Fruit fly (Drosophila melanogaster): ENCODE data around the gene Ucp4C.

Gene Ucp4C

DNA sequence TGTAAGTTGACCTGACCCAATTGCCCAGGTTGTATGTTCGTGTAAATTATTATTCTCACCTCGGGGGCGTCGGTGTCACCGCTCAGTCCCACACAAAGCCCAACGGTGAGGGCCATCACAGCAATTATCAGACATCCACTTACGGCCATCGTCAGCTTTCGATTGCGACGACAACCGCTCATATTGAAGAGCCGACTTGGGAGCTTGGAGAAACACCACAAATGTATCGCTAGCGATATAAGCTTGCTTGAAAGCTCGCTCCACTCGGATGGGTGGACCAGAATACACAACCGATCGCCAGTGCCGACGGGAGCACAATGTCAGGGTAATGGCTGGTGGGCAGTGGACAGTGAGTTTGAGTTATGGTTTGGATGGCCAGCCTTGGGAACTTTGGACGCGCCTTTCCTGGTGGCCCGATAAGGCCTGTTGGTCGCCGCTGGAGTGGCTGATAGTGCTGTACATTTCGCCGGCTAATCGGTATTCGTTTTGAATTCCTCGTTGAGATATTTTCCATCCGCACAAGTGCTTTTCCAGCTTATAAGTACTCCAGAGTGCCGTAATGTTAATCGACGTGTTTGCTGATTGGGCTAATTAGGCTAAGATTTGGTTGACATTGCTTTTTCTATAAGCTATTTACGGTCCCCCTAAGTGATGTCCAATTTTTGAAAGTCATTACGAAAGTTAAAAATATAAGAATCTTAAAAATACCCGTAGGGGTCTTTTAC lies 38.3 kb downstream of the Ucp4C start, which contains the start of gene Gal (continued):
- no peak for TF ChIP-seq CG7839 (tag; optimal IDR thresholded peaks at IDR 0.05)
- TF ChIP-seq dysf (GFP tag; IDR thresholded peaks at IDR 0.05) = no peak
- no peak for TF ChIP-seq dmrt99B (tag; optimal IDR thresholded peaks at IDR 0.05)
- no peak for TF ChIP-seq CG4328 (GFP tag; optimal IDR thresholded peaks at IDR 0.05)
- TF ChIP-seq stwl (tag; optimal IDR thresholded peaks at IDR 0.05) = no peak
- TF ChIP-seq CG6654 (GFP tag; optimal IDR thresholded peaks at IDR 0.05) = no peak
- peak; percentile 2 for TF ChIP-seq gro (GFP tag; optimal IDR thresholded peaks at IDR 0.05)
- no peak for TF ChIP-seq bigmax (GFP tag; optimal IDR thresholded peaks at IDR 0.05)
- TF ChIP-seq pfk (GFP tag; optimal IDR thresholded peaks at IDR 0.05) = no peak
- TF ChIP-seq lov (optimal IDR thresholded peaks at IDR 0.05) = no peak
- no peak for TF ChIP-seq lov (GFP tag; IDR thresholded peaks at IDR 0.05)
- no peak for TF ChIP-seq bowl (GFP tag; IDR thresholded peaks at IDR 0.05)
- no peak for TF ChIP-seq NC2α (GFP tag; optimal IDR thresholded peaks at IDR 0.05)
- no peak for TF ChIP-seq CG3407 (GFP tag; optimal IDR thresholded peaks at IDR 0.05)
- no peak for TF ChIP-seq CG2875 (GFP tag; optimal IDR thresholded peaks at IDR 0.05)
- TF ChIP-seq sr (GFP tag; IDR thresholded peaks at IDR 0.05) = 0 out of 3 replicates have a peak, but pooled peaks have one; percentile 53
- no peak for TF ChIP-seq ac (GFP tag; optimal IDR thresholded peaks at IDR 0.05)
- TF ChIP-seq Doc3 (GFP tag; IDR thresholded peaks at IDR 0.05; ENCODE audit: partially characterized antibody) = no peak
- no peak for TF ChIP-seq CG5180 (GFP tag; optimal IDR thresholded peaks at IDR 0.05)
- no peak for TF ChIP-seq CG3847 (GFP tag; IDR thresholded peaks at IDR 0.05)
- no peak for TF ChIP-seq CrebB (tag; optimal IDR thresholded peaks at IDR 0.05)
- TF ChIP-seq B-H1 (GFP tag; IDR thresholded peaks at IDR 0.05) = no peak
- TF ChIP-seq ttk (GFP tag; IDR thresholded peaks at IDR 0.05) = no peak
- no peak for TF ChIP-seq CG12942 (GFP tag; optimal IDR thresholded peaks at IDR 0.05)
- TF ChIP-seq Max (GFP tag; optimal IDR thresholded peaks at IDR 0.05) = no peak
- TF ChIP-seq CG2199 (GFP tag; IDR thresholded peaks at IDR 0.05) = 0 out of 3 replicates have a peak, but pooled peaks have one; percentile 35
- peak; percentile 64 for TF ChIP-seq Med (GFP tag)
- TF ChIP-seq ci (GFP tag; IDR thresholded peaks at IDR 0.05) = peak; percentile 33; the same call in 1 of the 3 replicates
- no peak for TF ChIP-seq CG6791 (GFP tag; IDR thresholded peaks at IDR 0.05; ENCODE audit: partially characterized antibody)
- peak; percentile 42 for TF ChIP-seq nom (GFP tag; optimal IDR thresholded peaks at IDR 0.05)
- peak; percentile 97 for TF ChIP-seq exex (tag; optimal IDR thresholded peaks at IDR 0.05)
- no peak for TF ChIP-seq CG16815 (GFP tag; optimal IDR thresholded peaks at IDR 0.05)
- TF ChIP-seq E2f1 (GFP tag; IDR thresholded peaks at IDR 0.05) = no peak
- TF ChIP-seq CG12236 (GFP tag; optimal IDR thresholded peaks at IDR 0.05) = no peak
- TF ChIP-seq ind (GFP tag; optimal IDR thresholded peaks at IDR 0.05) = no peak
- TF ChIP-seq scrt (GFP tag; optimal IDR thresholded peaks at IDR 0.05) = no peak
- no peak for TF ChIP-seq CG17328 (GFP tag; IDR thresholded peaks at IDR 0.05)
- TF ChIP-seq CG12744 (GFP tag; optimal IDR thresholded peaks at IDR 0.05) = no peak
- peak in 1 of 2 experiments; percentile 28 for TF ChIP-seq Hr78 (GFP tag; optimal IDR thresholded peaks at IDR 0.05)
- no peak for TF ChIP-seq TFAM (GFP tag; optimal IDR thresholded peaks at IDR 0.05)
- no peak for TF ChIP-seq lab (GFP tag; optimal IDR thresholded peaks at IDR 0.05)
- TF ChIP-seq CG34376 (GFP tag; optimal IDR thresholded peaks at IDR 0.05) = peak; percentile 1
- TF ChIP-seq CG10267 (tag; optimal IDR thresholded peaks at IDR 0.05) = no peak
- no peak for TF ChIP-seq Atf3 (GFP tag; optimal IDR thresholded peaks at IDR 0.05)
- TF ChIP-seq Rx (GFP tag; IDR thresholded peaks at IDR 0.05) = no peak
- TF ChIP-seq CG1792 (GFP tag; optimal IDR thresholded peaks at IDR 0.05) = no peak
- TF ChIP-seq Sin3A (optimal IDR thresholded peaks at IDR 0.05) = no peak
- no peak for TF ChIP-seq CG12769 (tag; optimal IDR thresholded peaks at IDR 0.05)
- TF ChIP-seq vnd (GFP tag; IDR thresholded peaks at IDR 0.05; ENCODE audit: partially characterized antibody) = 0 out of 3 replicates have a peak, but pooled peaks have one; percentile 27
- no peak for TF ChIP-seq esg (GFP tag; conservative IDR thresholded peaks at IDR 0.05)
